3 fruit fly cellular contexts compared by ENCODE assay signal in genomic region chr3R:23627140-23627539, dm6.
TF ChIP-seq lines count a peak whose summit lies in the region.

No protein-coding gene starts in this region.

- no peak for TF ChIP-seq CTCF in whole organism, embryonic (GFP tag; optimal IDR thresholded peaks at IDR 0.05; lab: Kevin White, UChicago)

TF ChIP-seq in whole organism, adult, 20 proteins besides CTCF, POLR2A, EP300 and RAD21:
- TF ChIP-seq CG33017 (tag; optimal IDR thresholded peaks at IDR 0.05; lab: Kevin White, UChicago) (no peak), CG12768 (GFP tag; optimal IDR thresholded peaks at IDR 0.05; lab: Kevin White, UChicago) (peak; percentile 15), tj (GFP tag; optimal IDR thresholded peaks at IDR 0.05; lab: Kevin White, UChicago) (peak; percentile 55), CG14711 (tag; optimal IDR thresholded peaks at IDR 0.05; lab: Kevin White, UChicago) (no peak)

TF ChIP-seq in whole organism, embryonic, 481 proteins besides CTCF, POLR2A, EP300 and RAD21:
- TF ChIP-seq Bteb2 (GFP tag; optimal IDR thresholded peaks at IDR 0.05; lab: Kevin White, UChicago) (no peak), insv (GFP tag; optimal IDR thresholded peaks at IDR 0.05; lab: Kevin White, UChicago) (no peak), sob (GFP tag; IDR thresholded peaks at IDR 0.05; lab: Robert Waterston, UW) (no peak), vnd (GFP tag; IDR thresholded peaks at IDR 0.05; lab: Robert Waterston, UW; ENCODE audit: partially characterized antibody) (no peak), Hmx (GFP tag; optimal IDR thresholded peaks at IDR 0.05; lab: Kevin White, UChicago) (no peak), D (optimal IDR thresholded peaks at IDR 0.05; lab: Kevin White, UChicago) (no peak), D (GFP tag; optimal IDR thresholded peaks at IDR 0.05; lab: Kevin White, UChicago) (no peak), Gsc (GFP tag; IDR thresholded peaks at IDR 0.05; lab: Robert Waterston, UW) (no peak), Poxn (GFP tag; IDR thresholded peaks at IDR 0.05; lab: Robert Waterston, UW) (no peak), Ets65A (GFP tag; lab: Kevin White, UChicago) (peak; percentile 20)

TF ChIP-seq in whole organism, prepupa, 60 proteins besides CTCF, POLR2A, EP300 and RAD21:
- TF ChIP-seq svp (GFP tag; lab: Kevin White, UChicago) (peak; percentile 56), CG6792 (GFP tag; optimal IDR thresholded peaks at IDR 0.05; lab: Kevin White, UChicago) (no peak)
